Worm (Caenorhabditis elegans): ENCODE data around the gene ins-20.

DNA sequence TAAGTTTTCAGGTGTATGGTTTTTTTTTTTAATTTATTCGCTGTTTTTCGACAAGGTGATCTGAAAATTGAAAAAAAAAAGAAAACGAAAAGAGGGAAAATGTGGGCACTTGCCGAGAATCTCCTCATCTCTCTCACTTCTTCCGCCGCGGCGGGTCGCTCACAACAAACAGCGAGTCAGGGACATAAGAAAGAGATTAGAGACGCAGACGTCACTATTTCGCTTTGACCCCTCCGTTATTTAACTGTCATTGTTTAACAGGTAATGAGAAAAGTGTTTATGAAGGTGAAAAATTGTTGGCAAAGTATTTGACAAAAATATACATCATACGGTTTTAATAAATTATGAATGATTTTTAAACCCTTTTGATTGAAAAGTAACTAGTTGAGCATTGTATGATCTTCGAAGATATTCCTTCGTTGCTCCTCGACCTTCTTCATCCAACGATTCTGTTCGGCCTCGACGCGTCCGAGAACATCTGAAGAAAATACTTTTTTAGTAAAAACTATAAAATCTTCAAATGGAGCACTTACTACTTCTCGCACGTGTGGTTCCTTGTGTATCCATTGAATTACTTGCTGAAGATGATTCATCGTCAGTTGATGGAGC, 35.5 kb downstream of the ins-20 start:
- no peak for TF ChIP-seq ama-1 (optimal IDR thresholded peaks at IDR 0.05)
- no peak for TF ChIP-seq tbx-11 (GFP tag; IDR thresholded peaks at IDR 0.05)
- TF ChIP-seq hnd-1 (tag; optimal IDR thresholded peaks at IDR 0.05): no peak
- no peak for TF ChIP-seq aly-1 (tag; optimal IDR thresholded peaks at IDR 0.05)
- TF ChIP-seq ets-7 (tag; optimal IDR thresholded peaks at IDR 0.05): no peak
- no peak for TF ChIP-seq ceh-36 (tag; optimal IDR thresholded peaks at IDR 0.05)
- no peak for TF ChIP-seq pes-1 (GFP tag; IDR thresholded peaks at IDR 0.05)
- TF ChIP-seq hmbx-1 (tag; optimal IDR thresholded peaks at IDR 0.05): no peak
- TF ChIP-seq hmg-4 (GFP tag; optimal IDR thresholded peaks at IDR 0.05): no peak
- TF ChIP-seq tbx-37 (GFP tag; conservative IDR thresholded peaks at IDR 0.05): no peak
- TF ChIP-seq scrt-1 (GFP tag; IDR thresholded peaks at IDR 0.05): no peak
- no peak for TF ChIP-seq ceh-13 (GFP tag; optimal IDR thresholded peaks at IDR 0.05)
- TF ChIP-seq flt-1 (GFP tag; IDR thresholded peaks at IDR 0.05): no peak
